Fruit fly (Drosophila melanogaster) Kc167 (cell line): Measurements from ENCODE around the gene Xrp1.

Experiments used
- Myc ChIP-seq: fragments of >200 bp; optimal IDR thresholded peaks from 2 replicates; lab custom pipeline; 2017; ENCODE audit warnings: missing external identifiers
- Sin3A ChIP-seq: fragments of >200 bp; optimal IDR thresholded peaks from 2 replicates; lab custom pipeline; 2018; ENCODE audit warnings: missing external identifiers
- h ChIP-seq: fragments of >200 bp; optimal IDR thresholded peaks from 3 replicates; lab custom pipeline; 2018; ENCODE audit warnings: missing external identifiers
- insv ChIP-seq: fragments of >200 bp; optimal IDR thresholded peaks from 3 replicates; lab custom pipeline; 2018; ENCODE audit warnings: missing external identifiers
- psq ChIP-seq: fragments of >200 bp; optimal IDR thresholded peaks from 2 replicates; lab custom pipeline; 2017; ENCODE audit warnings: missing external identifiers
- ttk ChIP-seq: sonication (Bioruptor generic); optimal IDR thresholded peaks from 2 replicates; lab custom pipeline; 2017; ENCODE audit warnings: missing external identifiers

- TF ChIP-seq insv (no peak), psq (no peak), Myc (lab: Kevin White, UChicago) (no peak), h (no peak), ttk (lab: Kevin White, UChicago) (no peak), Sin3A (lab: Kevin White, UChicago) (no peak)
These were observed 15.6 kb upstream of the Xrp1 start, which contains the start of gene Rh2 for dm6 chr3R:18899123-18899522.
